Worm (Caenorhabditis elegans) whole organism, young adult: ENCODE results near the gene F36H5.8.
"Not testable (repeated sequence)": the region's sequence is repeated elsewhere in the genome, so short reads cannot be mapped to it uniquely, and the experiment has no call there.

Source experiments
- F10E7.11 ChIP-seq: sonication (generic microtip); optimal IDR thresholded peaks from 2 replicates; lab custom pipeline; 2017; ENCODE audit warnings: mild to moderate bottlenecking, missing genetic modification characterization, moderate library complexity, missing compliant biosample characterization
- F49E8.2 ChIP-seq: sonication (generic microtip); optimal IDR thresholded peaks from 3 replicates; lab custom pipeline; 2017; ENCODE audit warnings: missing genetic modification characterization, mild to moderate bottlenecking, missing compliant biosample characterization, antibody characterized with exemption, moderate library complexity; ENCODE audit not compliant: insufficient read depth
- F55B11.4 ChIP-seq: sonication (generic microtip); optimal IDR thresholded peaks from 2 replicates; lab custom pipeline; 2016; ENCODE audit warnings: missing compliant biosample characterization, missing genetic modification characterization, borderline replicate concordance; ENCODE audit not compliant: insufficient read depth
- Y53G8AR.9 ChIP-seq: fragments of 200-800 bp; sonication (Bioruptor generic); conservative IDR thresholded peaks from 2 replicates; pipeline ENCODE4 v1.3.6; 2022; ENCODE audit warnings: missing genetic modification reagents, missing genetic modification characterization, missing compliant biosample characterization
- dox-1 ChIP-seq: fragments of 200-800 bp; sonication (Bioruptor generic); IDR thresholded peaks from 2 replicates; pipeline ENCODE4 v1.3.6; 2022; ENCODE audit warnings: missing genetic modification reagents, missing genetic modification characterization, missing compliant biosample characterization
- egl-44 ChIP-seq: fragments of 200-800 bp; sonication (Bioruptor generic); IDR thresholded peaks from 2 replicates; pipeline ENCODE4 v1.3.6; 2022; ENCODE audit warnings: missing genetic modification reagents, missing genetic modification characterization, missing compliant biosample characterization
- gei-17 ChIP-seq: fragments of 200-800 bp; sonication (Bioruptor generic); optimal IDR thresholded peaks from 2 replicates; lab custom pipeline; 2018; ENCODE audit warnings: mild to moderate bottlenecking, missing genetic modification characterization, missing compliant biosample characterization
- let-607 ChIP-seq, 2 experiments: fragments of 200-800 bp in 1 of 2; sonication (Bioruptor generic) in 1 of 2; sonication (generic microtip) in 1 of 2; optimal IDR thresholded peaks; 2 replicates each; lab custom pipeline; 2016 to 2018; ENCODE audit warnings: mild to moderate bottlenecking in 2 of 2, missing compliant biosample characterization in 2 of 2, missing genetic modification characterization in 2 of 2, moderate library complexity in 2 of 2, missing genotype in 1 of 2
- tlf-1 ChIP-seq: fragments of 200-800 bp; sonication (Bioruptor generic); optimal IDR thresholded peaks from 2 replicates; lab custom pipeline; 2018; ENCODE audit warnings: mild to moderate bottlenecking, missing genetic modification characterization, missing compliant biosample characterization
- unc-130 ChIP-seq: sonication (generic microtip); optimal IDR thresholded peaks from 2 replicates; lab custom pipeline; 2016; ENCODE audit warnings: missing genetic modification reagents, missing genetic modification characterization, missing compliant biosample characterization
- unc-62 ChIP-seq: fragments of 150-350 bp; optimal IDR thresholded peaks from 2 replicates; lab custom pipeline; 2014; ENCODE audit warnings: missing biosample characterization, missing genetic modification reagents, missing genetic modification characterization
- ztf-22 ChIP-seq: fragments of 200-800 bp; sonication (Bioruptor generic); optimal IDR thresholded peaks from 2 replicates; lab custom pipeline; 2018; ENCODE audit warnings: mild to moderate bottlenecking, missing genetic modification characterization, moderate library complexity, missing compliant biosample characterization

- TF ChIP-seq F10E7.11 (tag; lab: Kevin White, UChicago); Y53G8AR.9 (GFP tag; lab: Robert Waterston, UW); F49E8.2 (tag; lab: Kevin White, UChicago); unc-130 (GFP tag; lab: Kevin White, UChicago); tlf-1 (GFP tag; lab: Kevin White, UChicago); ztf-22; gei-17 (GFP tag; lab: Kevin White, UChicago); unc-62 (GFP tag; lab: Kevin White, UChicago); egl-44 (GFP tag; lab: Robert Waterston, UW); let-607 (tag; optimal IDR thresholded peaks at IDR 0.05; lab: Kevin White, UChicago); F55B11.4: not testable (repeated sequence)
- 0 out of 2 replicates have a peak, but pooled peaks have one; percentile 14 for TF ChIP-seq dox-1 (GFP tag; lab: Robert Waterston, UW)
Measured at ce11 chrII:1767458-1767857, 17.0 kb upstream of the F36H5.8 start.
